Worm (Caenorhabditis elegans) whole organism, late embryonic: ENCODE data around the gene sek-5.

Experiments
- Y22D7AL.16 ChIP-seq: sonication (generic microtip); optimal IDR thresholded peaks from 2 replicates; lab custom pipeline; 2016; ENCODE audit warnings: missing genetic modification characterization, missing compliant biosample characterization
- nhr-232 ChIP-seq: sonication (generic microtip); optimal IDR thresholded peaks from 2 replicates; lab custom pipeline; 2016; ENCODE audit warnings: missing genetic modification characterization, missing compliant biosample characterization
- tbx-7 ChIP-seq: sonication (generic microtip); optimal IDR thresholded peaks from 2 replicates; lab custom pipeline; 2016; ENCODE audit warnings: missing genotype, missing genetic modification characterization, missing compliant biosample characterization

DNA sequence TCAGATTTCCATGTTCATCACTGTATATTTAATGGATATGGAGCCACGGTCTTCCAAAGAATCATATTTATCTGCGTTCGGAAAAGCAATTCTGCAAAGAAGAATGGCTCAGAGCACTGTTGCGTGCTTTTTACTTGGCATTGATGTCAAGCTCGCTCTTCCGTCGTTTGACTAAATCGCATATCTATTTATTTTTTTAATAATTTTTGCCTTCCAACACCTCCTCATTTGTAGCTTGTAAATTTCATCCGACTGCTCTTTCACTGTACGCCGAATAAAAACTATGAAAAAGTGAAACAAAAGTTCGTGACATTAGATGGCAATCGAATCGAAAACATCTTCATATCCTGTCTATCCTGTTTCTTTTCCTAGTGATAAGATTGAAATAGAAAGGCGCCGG, 37.5 kb upstream of the sek-5 start, which contains the start of gene C26B9.2:
- TF ChIP-seq Y22D7AL.16 (tag; lab: Kevin White, UChicago) (no peak), tbx-7 (no peak), nhr-232 (no peak)
